Fruit fly (Drosophila melanogaster): Measurements from ENCODE around the gene Rh2.

The Rh2 gene

DNA sequence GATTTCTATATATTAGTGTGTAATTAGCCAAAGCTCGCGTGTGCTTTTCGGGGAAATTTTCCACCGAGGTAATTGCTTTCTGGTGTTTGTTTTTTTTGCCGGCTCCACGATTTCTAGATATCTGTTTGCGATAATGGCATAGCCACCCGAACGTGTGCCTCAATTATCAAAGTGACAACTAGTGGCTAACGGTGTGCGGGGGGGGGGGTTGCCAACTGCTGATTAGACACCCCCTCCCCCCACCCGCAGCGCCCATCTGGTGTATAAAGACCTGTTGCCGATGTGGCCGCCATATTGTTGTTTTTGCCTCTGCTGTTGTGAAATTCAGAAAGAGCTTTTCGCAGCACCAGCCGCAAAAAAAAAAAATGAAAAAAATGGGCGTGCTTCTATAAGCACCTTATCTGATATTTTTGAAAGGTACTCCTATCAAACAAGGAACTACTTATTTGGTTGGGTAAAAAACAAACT, 19.7 kb downstream of the Rh2 start:
- peak; percentile 73 for TF ChIP-seq CG32121 (GFP tag; IDR thresholded peaks at IDR 0.05)
- TF ChIP-seq EcR (GFP tag; optimal IDR thresholded peaks at IDR 0.05), result peak; percentile 7
- TF ChIP-seq fd96Ca (GFP tag; IDR thresholded peaks at IDR 0.05), result 0 out of 3 replicates have a peak, but pooled peaks have one; percentile 28
- peak; percentile 40; the same call in 1 of the 2 replicates for TF ChIP-seq Ets98B (GFP tag; IDR thresholded peaks at IDR 0.05)
- peak; percentile 71 for TF ChIP-seq CG12605 (GFP tag; IDR thresholded peaks at IDR 0.05)
- TF ChIP-seq Pif1A (GFP tag; optimal IDR thresholded peaks at IDR 0.05), result no peak

DNA sequence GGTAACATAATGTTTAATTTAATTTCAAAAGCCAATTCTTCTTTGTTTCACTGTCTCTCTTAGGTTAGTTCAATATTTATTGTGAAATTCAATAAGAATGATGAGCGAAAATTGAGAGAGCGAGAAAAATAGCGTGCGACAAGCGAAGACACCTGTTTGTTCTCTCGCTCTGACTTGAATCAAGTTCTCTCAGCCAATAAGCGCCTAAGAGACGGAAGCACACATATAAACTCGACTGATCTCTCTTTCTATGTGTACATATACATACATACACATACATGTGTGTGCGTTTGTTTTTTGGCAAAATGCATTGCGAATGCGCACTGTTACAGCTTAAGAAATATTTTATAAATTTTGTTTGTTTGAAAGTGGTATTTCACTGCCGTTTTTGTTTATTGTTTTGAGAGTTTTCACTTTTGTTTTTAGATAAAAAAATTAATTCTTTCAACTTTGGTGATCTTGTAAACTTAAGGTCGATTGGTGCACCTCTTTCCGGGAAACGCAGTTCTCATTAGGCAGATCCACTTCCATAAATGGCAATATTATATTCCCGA, 24.1 kb downstream of the Rh2 start:
- TF ChIP-seq fd96Ca (GFP tag; IDR thresholded peaks at IDR 0.05) (no peak), rn (GFP tag; IDR thresholded peaks at IDR 0.05) (no peak), CG15710 (tag; optimal IDR thresholded peaks at IDR 0.05) (no peak), CG32121 (GFP tag; IDR thresholded peaks at IDR 0.05) (no peak), EcR (GFP tag; optimal IDR thresholded peaks at IDR 0.05) (no peak), CG13204 (GFP tag; optimal IDR thresholded peaks at IDR 0.05) (no peak), Snoo (tag; optimal IDR thresholded peaks at IDR 0.05) (no peak), CG14655 (GFP tag; optimal IDR thresholded peaks at IDR 0.05) (no peak), Ets98B (GFP tag; IDR thresholded peaks at IDR 0.05) (0 out of 2 replicates have a peak, but pooled peaks have one; percentile 31), CG34367 (tag; optimal IDR thresholded peaks at IDR 0.05) (no peak), Pif1B (GFP tag; optimal IDR thresholded peaks at IDR 0.05) (peak; percentile 26), CG8301 (tag; optimal IDR thresholded peaks at IDR 0.05) (no peak), CG8159 (tag; optimal IDR thresholded peaks at IDR 0.05) (no peak), CG9948 (tag; optimal IDR thresholded peaks at IDR 0.05) (no peak), CG10348 (GFP tag; IDR thresholded peaks at IDR 0.05) (no peak), D1 (tag; optimal IDR thresholded peaks at IDR 0.05) (no peak), Pif1A (GFP tag; optimal IDR thresholded peaks at IDR 0.05) (peak; percentile 15), CG4496 (GFP tag; IDR thresholded peaks at IDR 0.05) (no peak), CG17806 (tag; optimal IDR thresholded peaks at IDR 0.05) (no peak)

DNA sequence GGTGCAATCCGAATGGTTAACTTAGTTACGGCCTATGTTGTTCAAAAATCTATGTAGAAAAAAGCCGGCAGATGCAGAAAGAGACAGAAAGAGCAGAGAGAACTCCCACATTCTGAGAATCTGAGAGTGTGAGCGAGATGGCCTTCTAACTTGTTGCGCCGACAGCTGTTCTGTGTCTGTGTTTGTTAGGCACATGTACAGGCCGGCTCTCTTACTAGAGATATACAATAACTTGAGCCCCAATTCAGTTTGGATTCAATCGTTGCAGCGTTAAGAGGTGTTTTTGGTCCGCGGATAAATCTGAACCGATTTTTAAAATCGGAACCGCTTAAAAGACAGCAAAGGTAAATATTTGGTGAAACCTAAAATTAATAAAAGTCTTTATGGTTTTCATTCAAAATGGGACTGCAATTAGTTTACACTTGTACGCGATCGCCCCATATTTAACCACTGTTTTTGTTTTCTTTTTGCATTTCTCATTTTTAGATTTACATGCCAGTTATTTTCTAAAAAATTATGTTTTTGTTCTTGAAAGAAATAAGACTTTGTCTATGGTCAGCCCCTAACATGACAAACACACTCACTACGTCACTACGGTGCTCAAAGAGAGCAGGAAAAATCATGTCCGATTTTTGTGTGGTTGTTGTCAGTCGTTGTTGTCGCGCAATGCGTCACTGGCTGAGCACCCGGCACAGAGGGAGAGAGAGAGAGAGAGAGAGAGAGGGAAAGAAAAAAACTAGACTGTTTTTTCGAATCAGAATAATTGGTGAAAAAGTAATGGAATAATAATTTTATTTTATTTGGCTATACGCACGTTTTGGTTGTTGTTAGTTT, 24.8 kb downstream of the Rh2 start:
- TF ChIP-seq fd96Ca (GFP tag; IDR thresholded peaks at IDR 0.05) (peak; percentile 59; the same call in 2 of the 3 replicates), CG15710 (tag; optimal IDR thresholded peaks at IDR 0.05) (no peak), CG4496 (GFP tag; IDR thresholded peaks at IDR 0.05) (peak; percentile 43; the same call in 1 of the 3 replicates), Ets98B (GFP tag; IDR thresholded peaks at IDR 0.05) (peak; percentile 39)

DNA sequence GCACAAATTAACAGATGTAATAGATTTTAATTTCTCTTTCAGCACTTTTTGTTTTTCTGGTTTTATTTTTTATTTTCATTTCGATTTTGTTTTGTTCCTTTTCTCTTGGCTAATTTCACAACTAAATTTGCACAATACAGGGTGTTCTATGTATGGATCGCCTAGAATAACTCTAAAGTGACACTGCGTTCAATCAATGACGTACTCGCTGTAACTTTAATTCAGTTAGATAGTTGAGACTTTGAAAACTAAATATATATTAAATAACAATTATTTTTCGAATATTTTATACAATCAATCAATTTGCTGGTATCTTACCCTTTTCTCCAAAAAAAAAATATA, 25.4 kb downstream of the Rh2 start:
- TF ChIP-seq CG10348 (GFP tag; IDR thresholded peaks at IDR 0.05) (no peak), CG4496 (GFP tag; IDR thresholded peaks at IDR 0.05) (no peak), CG9948 (tag; optimal IDR thresholded peaks at IDR 0.05) (no peak), gl (tag; optimal IDR thresholded peaks at IDR 0.05) (no peak), CG15710 (tag; optimal IDR thresholded peaks at IDR 0.05) (no peak), Snoo (tag; optimal IDR thresholded peaks at IDR 0.05) (no peak), Ets98B (GFP tag; IDR thresholded peaks at IDR 0.05) (no peak), Pif1B (GFP tag; optimal IDR thresholded peaks at IDR 0.05) (no peak), CG12605 (GFP tag; IDR thresholded peaks at IDR 0.05) (no peak), CG32121 (GFP tag; IDR thresholded peaks at IDR 0.05) (no peak), fd96Ca (GFP tag; IDR thresholded peaks at IDR 0.05) (no peak), EcR (GFP tag; optimal IDR thresholded peaks at IDR 0.05) (no peak), rn (GFP tag; IDR thresholded peaks at IDR 0.05) (no peak), CG8159 (tag; optimal IDR thresholded peaks at IDR 0.05) (no peak)

DNA sequence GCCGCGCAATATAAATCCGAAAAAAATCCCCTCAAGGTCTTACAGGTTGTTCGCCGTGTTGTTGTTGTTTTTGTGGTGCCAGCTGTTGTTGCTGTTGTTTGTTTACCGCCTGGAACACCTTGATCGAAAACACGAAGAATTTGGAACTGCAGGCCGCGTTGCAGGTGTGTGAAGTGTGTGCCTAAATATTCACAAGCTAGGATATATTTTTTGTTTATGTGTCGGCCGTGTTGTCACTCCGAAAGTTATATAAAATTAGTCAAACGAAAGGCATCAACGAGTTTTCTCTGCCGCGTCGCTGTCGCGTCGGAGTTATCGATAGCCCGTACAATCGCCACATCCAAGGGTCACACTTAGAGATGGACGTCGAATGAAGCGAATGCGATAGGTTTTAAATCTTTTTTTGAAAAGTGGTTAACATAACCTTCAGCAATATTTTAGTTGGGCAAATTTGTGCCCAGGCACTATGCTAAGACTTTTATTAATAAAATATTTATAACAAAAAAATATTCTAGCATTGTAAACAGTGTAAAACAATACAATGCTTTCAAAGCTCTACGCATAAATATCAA, 29.2 kb downstream of the Rh2 start, which contains the start of gene Mpc1:
Mpc1 (minus strand) TSS at position 314 of the 572 bp plus-strand sequence.
- TF ChIP-seq CG8301 (tag; optimal IDR thresholded peaks at IDR 0.05), result no peak
- peak; percentile 7; the same call in 1 of the 2 replicates for TF ChIP-seq CG32121 (GFP tag; IDR thresholded peaks at IDR 0.05)
- TF ChIP-seq CG14655 (GFP tag; optimal IDR thresholded peaks at IDR 0.05), result peak; percentile 28
- TF ChIP-seq CG13204 (GFP tag; optimal IDR thresholded peaks at IDR 0.05), result no peak
- peak; percentile 40 for TF ChIP-seq EcR (GFP tag; optimal IDR thresholded peaks at IDR 0.05)
- TF ChIP-seq Ets98B (GFP tag; IDR thresholded peaks at IDR 0.05), result 0 out of 2 replicates have a peak, but pooled peaks have one; percentile 8

DNA sequence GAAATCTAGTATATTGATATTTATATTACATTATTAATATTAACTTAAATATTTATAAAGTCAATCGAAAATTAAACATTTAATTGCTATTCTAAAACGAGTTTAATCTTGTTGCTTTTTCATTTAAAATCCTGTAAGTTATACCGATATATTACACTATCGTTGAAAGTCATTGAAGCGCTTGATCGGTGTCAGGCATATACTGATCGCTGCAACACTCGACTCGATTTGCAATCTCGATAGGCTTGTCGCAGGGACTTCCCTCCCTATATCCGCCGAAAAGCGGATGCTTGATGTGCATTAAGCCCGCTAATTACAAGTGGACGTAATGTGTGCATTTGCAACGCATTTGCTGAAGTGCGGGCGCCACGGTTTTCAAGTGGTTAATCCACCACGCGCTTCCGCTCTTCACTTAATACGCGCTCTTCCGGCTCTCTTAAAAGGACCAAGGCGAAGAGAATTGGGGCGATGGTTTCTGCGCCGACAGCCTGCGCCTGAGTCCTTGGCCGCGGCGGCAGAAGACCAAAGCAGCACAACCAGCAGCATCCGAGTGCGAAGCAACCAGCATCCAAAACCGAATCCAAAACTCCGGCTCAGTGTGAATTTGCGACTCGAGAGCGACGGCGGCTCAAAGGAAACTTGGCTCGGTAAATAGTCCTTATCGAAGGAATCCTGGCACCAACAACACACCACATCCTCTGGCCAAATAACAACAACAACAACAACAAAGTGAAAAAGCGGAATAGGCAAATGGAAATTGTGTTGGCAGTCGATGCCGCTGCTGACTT, 29.9 kb downstream of the Rh2 start, which contains the start of gene CG42613:
CG42613 (plus strand) TSS at position 279 of the 788 bp plus-strand sequence.
- TF ChIP-seq Pif1A (GFP tag; optimal IDR thresholded peaks at IDR 0.05) (peak; percentile 60), gl (tag; optimal IDR thresholded peaks at IDR 0.05) (no peak), Snoo (tag; optimal IDR thresholded peaks at IDR 0.05) (peak; percentile 46), CG14655 (GFP tag; optimal IDR thresholded peaks at IDR 0.05) (peak; percentile 33), CG34367 (tag; optimal IDR thresholded peaks at IDR 0.05) (peak; percentile 42), CG4496 (GFP tag; IDR thresholded peaks at IDR 0.05) (peak; percentile 82), rn (GFP tag; IDR thresholded peaks at IDR 0.05) (peak; percentile 28; the same call in 1 of the 2 replicates), CG12605 (GFP tag; IDR thresholded peaks at IDR 0.05) (peak; percentile 16; the same call in 1 of the 2 replicates), CG8301 (tag; optimal IDR thresholded peaks at IDR 0.05) (no peak), CG32121 (GFP tag; IDR thresholded peaks at IDR 0.05) (no peak), Ets98B (GFP tag; IDR thresholded peaks at IDR 0.05) (peak; percentile 44; the same call in 1 of the 2 replicates), CG17806 (tag; optimal IDR thresholded peaks at IDR 0.05) (no peak), CG8159 (tag; optimal IDR thresholded peaks at IDR 0.05) (peak; percentile 2)
